Fruit fly (Drosophila melanogaster) whole organism, adult: ENCODE data around the gene CG32695.

ENCODE experiments used
- CG11617 ChIP-seq: fragments of 200-800 bp; sonication (Bioruptor generic); optimal IDR thresholded peaks from 2 replicates; lab custom pipeline; 2017; ENCODE audit warnings: mild to moderate bottlenecking, missing biosample characterization, missing genetic modification reagents, missing genetic modification characterization
- CG33017 ChIP-seq: fragments of 200-800 bp; sonication (Bioruptor generic); optimal IDR thresholded peaks from 2 replicates; lab custom pipeline; 2018; ENCODE audit warnings: missing biosample characterization, mild to moderate bottlenecking, missing genetic modification characterization, moderate library complexity
- CG7045 ChIP-seq: fragments of 200-800 bp; sonication (Bioruptor generic); optimal IDR thresholded peaks from 2 replicates; lab custom pipeline; 2017; ENCODE audit warnings: missing biosample characterization, mild to moderate bottlenecking, missing genetic modification characterization
- CG7101 ChIP-seq: fragments of 200-800 bp; sonication (Bioruptor generic); optimal IDR thresholded peaks from 2 replicates; lab custom pipeline; 2018; ENCODE audit warnings: missing biosample characterization, mild to moderate bottlenecking, missing genetic modification characterization, moderate library complexity
- Clk ChIP-seq: fragments of 200-800 bp; sonication (Bioruptor generic); optimal IDR thresholded peaks from 2 replicates; lab custom pipeline; 2017; ENCODE audit warnings: missing biosample characterization, missing genetic modification characterization
- cnc ChIP-seq, 2 experiments: fragments of >200 bp; optimal IDR thresholded peaks; 2 replicates each; lab custom pipeline; 2017
- kay ChIP-seq: fragments of 200-800 bp; sonication (Bioruptor generic); peaks from one replicate; lab custom pipeline; 2016; ENCODE audit warnings: missing biosample characterization, missing genetic modification characterization, borderline replicate concordance
- tj ChIP-seq: fragments of 200-800 bp; sonication (Bioruptor generic); optimal IDR thresholded peaks from 3 replicates; lab custom pipeline; 2017; ENCODE audit warnings: missing biosample characterization, mild to moderate bottlenecking, missing genetic modification characterization, moderate library complexity

DNA sequence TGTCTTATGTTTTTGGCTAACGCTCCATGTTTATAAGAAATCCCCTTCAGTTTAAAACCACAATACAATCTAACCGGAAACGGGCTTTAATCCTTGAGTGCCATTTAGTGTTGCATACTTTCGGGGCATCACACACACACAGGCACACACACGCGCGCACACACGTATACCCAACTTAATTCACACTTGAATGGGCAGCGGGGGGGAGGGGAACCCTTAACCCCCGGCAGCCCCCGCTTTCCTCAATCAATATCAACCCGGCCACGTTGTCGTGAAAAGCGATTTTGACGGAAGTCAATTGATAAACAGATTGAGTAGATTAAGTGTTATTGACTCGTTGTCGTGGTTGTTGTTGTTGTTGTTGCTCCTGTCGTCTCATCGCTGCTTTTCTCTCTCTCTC is 26.3 kb downstream of the CG32695 start:
- TF ChIP-seq cnc (optimal IDR thresholded peaks at IDR 0.05; lab: Kevin White, UChicago) (no peak), CG11617 (no peak), Clk (GFP tag; lab: Kevin White, UChicago) (no peak), kay (GFP tag; lab: Kevin White, UChicago) (no peak), CG33017 (tag; lab: Kevin White, UChicago) (no peak), tj (GFP tag; lab: Kevin White, UChicago) (no peak), CG7101 (tag; lab: Kevin White, UChicago) (no peak), CG7045 (GFP tag; lab: Kevin White, UChicago) (no peak)
